Worm (Caenorhabditis elegans): Measurements from ENCODE around the gene F08F8.7.

F08F8.7 gene

ce11 chrIII:7304961-7305648, 41.8 kb downstream of the F08F8.7 start (continued):
- TF ChIP-seq lin-13 (GFP tag; optimal IDR thresholded peaks at IDR 0.05) = no peak
- TF ChIP-seq dmd-9 (GFP tag; IDR thresholded peaks at IDR 0.05) = no peak
- TF ChIP-seq fkh-10 (GFP tag; optimal IDR thresholded peaks at IDR 0.05) = no peak
- peak; percentile 67 for TF ChIP-seq cey-2 (tag; optimal IDR thresholded peaks at IDR 0.05; ENCODE audit: borderline replicate concordance, insufficient read depth)
- no peak for TF ChIP-seq nhr-10 (tag; optimal IDR thresholded peaks at IDR 0.05)
- TF ChIP-seq nhr-42 (GFP tag; IDR thresholded peaks at IDR 0.05) = no peak
- TF ChIP-seq duxl-1 (tag; optimal IDR thresholded peaks at IDR 0.05; ENCODE audit: poor library complexity) = no peak
- no peak for TF ChIP-seq nhr-6 (tag; optimal IDR thresholded peaks at IDR 0.05)
- TF ChIP-seq zip-11 (GFP tag; IDR thresholded peaks at IDR 0.05) = no peak
- no peak for TF ChIP-seq ceh-82 (tag; optimal IDR thresholded peaks at IDR 0.05)
- TF ChIP-seq Y105C5A.15 (GFP tag; IDR thresholded peaks at IDR 0.05) = no peak
- TF ChIP-seq lin-38 (GFP tag; IDR thresholded peaks at IDR 0.05) = no peak
- TF ChIP-seq F49E8.2 (tag; optimal IDR thresholded peaks at IDR 0.05; ENCODE audit: borderline replicate concordance) = no peak
- TF ChIP-seq ceh-28 (tag; optimal IDR thresholded peaks at IDR 0.05) = no peak
- TF ChIP-seq hmg-1.1 (GFP tag; IDR thresholded peaks at IDR 0.05) = no peak
- no peak for TF ChIP-seq ceh-62 (tag; optimal IDR thresholded peaks at IDR 0.05)
- TF ChIP-seq sdz-12 (GFP tag; optimal IDR thresholded peaks at IDR 0.05) = no peak
- peak; percentile 77 for TF ChIP-seq hlh-30 (tag; optimal IDR thresholded peaks at IDR 0.05; ENCODE audit: insufficient read depth)
- TF ChIP-seq daf-16 (GFP tag; optimal IDR thresholded peaks at IDR 0.05) = no peak
- TF ChIP-seq daf-16 (tag; optimal IDR thresholded peaks at IDR 0.05) = no peak
- no peak for TF ChIP-seq fos-1 (tag; optimal IDR thresholded peaks at IDR 0.05)
- TF ChIP-seq nhr-48 (tag; optimal IDR thresholded peaks at IDR 0.05) = peak; percentile 84
- TF ChIP-seq Y48G9A.11 (GFP tag; IDR thresholded peaks at IDR 0.05) = no peak
- TF ChIP-seq dpl-1 (GFP tag; optimal IDR thresholded peaks at IDR 0.05) = peak; percentile 17
- TF ChIP-seq unc-62 (GFP tag; optimal IDR thresholded peaks at IDR 0.05 in 1 of 2) = peak in 1 of 2 experiments; percentile 90
- no peak for TF ChIP-seq unc-62 (tag; optimal IDR thresholded peaks at IDR 0.05)
- TF ChIP-seq aly-2 (tag; optimal IDR thresholded peaks at IDR 0.05) = no peak
- no peak for TF ChIP-seq mxl-2 (GFP tag; conservative IDR thresholded peaks at IDR 0.05)
- TF ChIP-seq hlh-11 (tag; optimal IDR thresholded peaks at IDR 0.05) = peak; percentile 85
- no peak for TF ChIP-seq zfp-2 (tag; optimal IDR thresholded peaks at IDR 0.05)
- TF ChIP-seq nhr-25 (tag; optimal IDR thresholded peaks at IDR 0.05; ENCODE audit: borderline replicate concordance, insufficient read depth) = no peak
- TF ChIP-seq skn-1 (tag; optimal IDR thresholded peaks at IDR 0.05) = no peak
- TF ChIP-seq ztf-11 (tag; optimal IDR thresholded peaks at IDR 0.05) = no peak
- TF ChIP-seq aha-1 (tag) = no peak
- no peak for TF ChIP-seq arid-1 (GFP tag; conservative IDR thresholded peaks at IDR 0.05)
- no peak for TF ChIP-seq ztf-7 (tag; optimal IDR thresholded peaks at IDR 0.05)
- TF ChIP-seq F37D6.2 (tag; optimal IDR thresholded peaks at IDR 0.05) = no peak
- TF ChIP-seq nhr-28 (tag; optimal IDR thresholded peaks at IDR 0.05) = peak; percentile 80
- TF ChIP-seq mep-1 (tag; optimal IDR thresholded peaks at IDR 0.05) = no peak
- TF ChIP-seq zag-1 (tag; optimal IDR thresholded peaks at IDR 0.05) = no peak
- TF ChIP-seq mdl-1 (tag; optimal IDR thresholded peaks at IDR 0.05) = no peak
- TF ChIP-seq set-16 (GFP tag; IDR thresholded peaks at IDR 0.05) = no peak
- no peak for TF ChIP-seq pqm-1 (tag; optimal IDR thresholded peaks at IDR 0.05)
- TF ChIP-seq Y75B8A.6 (GFP tag; IDR thresholded peaks at IDR 0.05) = no peak
- no peak for TF ChIP-seq zip-2 (tag; optimal IDR thresholded peaks at IDR 0.05)
- TF ChIP-seq D1046.2 (GFP tag; IDR thresholded peaks at IDR 0.05) = no peak
- TF ChIP-seq ZK337.2 (GFP tag; IDR thresholded peaks at IDR 0.05) = no peak
- TF ChIP-seq F26F4.8 (GFP tag; conservative IDR thresholded peaks at IDR 0.05) = no peak
- TF ChIP-seq spr-1 (tag; optimal IDR thresholded peaks at IDR 0.05) = no peak
- TF ChIP-seq unc-130 (GFP tag; optimal IDR thresholded peaks at IDR 0.05) = no peak
- no peak for TF ChIP-seq daf-19 (GFP tag; conservative IDR thresholded peaks at IDR 0.05)
- TF ChIP-seq nhr-237 (tag; optimal IDR thresholded peaks at IDR 0.05) = no peak
